Worm (Caenorhabditis elegans) whole organism, mixed stage, embryonic: Measurements from ENCODE around the gene F56D6.19.

Source experiments
- bed-3 ChIP-seq: fragments of 200-800 bp; sonication (Bioruptor generic); optimal IDR thresholded peaks from 3 replicates; lab custom pipeline; 2018; ENCODE audit warnings: mild to moderate bottlenecking, missing genetic modification characterization, moderate library complexity, missing compliant biosample characterization
- ceh-83 ChIP-seq: fragments of 200-800 bp; sonication (Bioruptor generic); optimal IDR thresholded peaks from 2 replicates; lab custom pipeline; 2018; ENCODE audit warnings: mild to moderate bottlenecking, missing genetic modification characterization, missing compliant biosample characterization
- ces-1 ChIP-seq: fragments of 150-350 bp; optimal IDR thresholded peaks from 2 replicates; lab custom pipeline; 2014; ENCODE audit warnings: missing biosample characterization, missing genetic modification reagents, missing genetic modification characterization
- ham-2 ChIP-seq: fragments of 200-800 bp; sonication (Bioruptor generic); optimal IDR thresholded peaks from 2 replicates; lab custom pipeline; 2018; ENCODE audit warnings: mild to moderate bottlenecking, missing genetic modification characterization, missing compliant biosample characterization
- mls-2 ChIP-seq: sonication (generic microtip); optimal IDR thresholded peaks from 2 replicates; lab custom pipeline; 2016; ENCODE audit warnings: mild to moderate bottlenecking, missing genetic modification characterization, moderate library complexity, missing compliant biosample characterization
- nhr-12 ChIP-seq: fragments of 150-350 bp; optimal IDR thresholded peaks from 2 replicates; lab custom pipeline; 2014; ENCODE audit warnings: missing biosample characterization, missing genetic modification characterization
- nhr-28 ChIP-seq: fragments of 150-350 bp; optimal IDR thresholded peaks from 2 replicates; lab custom pipeline; 2014; ENCODE audit warnings: missing biosample characterization, missing genetic modification characterization
- nhr-76 ChIP-seq: sonication (generic microtip); optimal IDR thresholded peaks from 2 replicates; lab custom pipeline; 2017; ENCODE audit warnings: missing biosample characterization, missing genetic modification characterization
- pha-4 ChIP-seq: fragments of 150-350 bp; optimal IDR thresholded peaks from 2 replicates; lab custom pipeline; 2018; ENCODE audit warnings: missing biosample characterization, missing genetic modification reagents, missing genetic modification characterization
- snpc-4 ChIP-seq: fragments of 150-350 bp; optimal IDR thresholded peaks from 2 replicates; lab custom pipeline; 2014; ENCODE audit warnings: missing biosample characterization, missing genetic modification characterization
- unc-39 ChIP-seq: fragments of 150-350 bp; optimal IDR thresholded peaks from 2 replicates; lab custom pipeline; 2014; ENCODE audit warnings: missing biosample characterization, missing genetic modification characterization
- unc-62 ChIP-seq: fragments of 150-350 bp; optimal IDR thresholded peaks from 2 replicates; lab custom pipeline; 2014; ENCODE audit warnings: missing biosample characterization, missing genetic modification reagents, missing genetic modification characterization
- ztf-11 ChIP-seq: fragments of 150-350 bp; optimal IDR thresholded peaks from 2 replicates; lab custom pipeline; 2014; ENCODE audit warnings: missing biosample characterization, missing genetic modification characterization

DNA sequence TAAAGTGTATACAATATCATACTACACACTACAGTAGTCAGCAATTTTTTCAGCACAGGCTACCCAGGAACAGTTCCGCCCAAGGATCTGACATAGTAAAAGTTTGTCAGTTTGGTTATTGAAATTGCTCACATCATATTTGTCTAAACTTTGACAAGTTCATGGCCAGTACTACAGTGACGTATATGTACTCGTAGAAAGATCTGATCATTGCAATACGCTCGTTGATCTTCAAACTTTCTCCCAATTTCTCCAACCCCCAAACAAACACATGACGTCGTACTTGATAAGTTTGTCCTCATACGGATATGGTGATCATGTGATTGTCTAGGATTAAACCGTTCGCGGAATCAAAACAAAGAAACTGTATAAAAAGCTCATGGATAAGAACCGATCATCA, 19.8 kb upstream of the F56D6.19 start, which contains the start of gene dct-8:
- TF ChIP-seq ceh-83 (GFP tag; lab: Kevin White, UChicago) (no peak), snpc-4 (tag; lab: Kevin White, UChicago) (no peak), pha-4 (no peak), ces-1 (GFP tag; lab: Kevin White, UChicago) (no peak), bed-3 (no peak), unc-62 (GFP tag; lab: Kevin White, UChicago) (no peak), nhr-28 (tag; lab: Kevin White, UChicago) (no peak), nhr-12 (tag; lab: Kevin White, UChicago) (no peak), ztf-11 (tag; lab: Kevin White, UChicago) (no peak), mls-2 (tag; lab: Kevin White, UChicago) (no peak), unc-39 (tag; lab: Kevin White, UChicago) (no peak), nhr-76 (tag; lab: Kevin White, UChicago) (no peak), ham-2 (GFP tag; lab: Kevin White, UChicago) (no peak)
